Worm (Caenorhabditis elegans) whole organism, L1 larva: ENCODE measurements around the gene srw-68.

ENCODE experiments used
- ama-1 ChIP-seq: fragments of 150-350 bp; optimal IDR thresholded peaks from 2 replicates; lab custom pipeline; 2014
- lsy-2 ChIP-seq, 2 experiments: fragments of 150-350 bp; optimal IDR thresholded peaks; 2 replicates each; lab custom pipeline; 2014; ENCODE audit warnings: missing biosample characterization in 2 of 2, missing genetic modification characterization in 2 of 2
- mdl-1 ChIP-seq, 2 experiments: fragments of 150-350 bp; optimal IDR thresholded peaks; 2 replicates each; lab custom pipeline; 2014 to 2017; ENCODE audit warnings: missing biosample characterization in 2 of 2, missing genetic modification characterization in 2 of 2, inconsistent platforms in 1 of 2

DNA sequence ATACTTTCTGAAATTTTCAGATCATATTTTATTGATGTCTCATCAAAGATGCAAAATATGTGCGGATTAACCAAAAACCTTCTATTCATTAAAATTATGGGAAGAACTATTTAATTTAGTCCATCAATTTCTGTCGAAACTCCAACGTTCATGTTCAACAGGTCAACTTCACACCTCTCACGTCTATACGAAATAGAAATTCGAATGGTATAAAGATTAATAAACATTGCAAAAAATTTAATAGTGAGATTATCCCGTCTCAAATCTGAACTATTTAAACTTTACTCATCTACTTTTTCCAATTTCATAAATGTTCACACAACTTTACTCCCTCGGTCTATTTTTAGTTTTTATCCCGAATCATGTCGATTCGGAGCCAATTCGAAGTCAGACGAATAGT lies 16.9 kb downstream of the srw-68 start, which contains the start of gene R13D7.2:
- TF ChIP-seq mdl-1 (tag; optimal IDR thresholded peaks at IDR 0.05; lab: Kevin White, UChicago), result no peak
- no peak for TF ChIP-seq ama-1 (lab: Kevin White, UChicago)
- TF ChIP-seq lsy-2 (tag; optimal IDR thresholded peaks at IDR 0.05; lab: Kevin White, UChicago), result no peak
